Worm (Caenorhabditis elegans) whole organism, young adult: ENCODE results near the gene srp-7.

Experiments
- B0019.2 ChIP-seq: fragments of 200-800 bp; sonication (Bioruptor generic); conservative IDR thresholded peaks from 2 replicates; pipeline ENCODE4 v1.3.6; 2022; ENCODE audit warnings: missing genetic modification reagents, missing genetic modification characterization, missing compliant biosample characterization
- B0261.1 ChIP-seq: sonication (generic microtip); optimal IDR thresholded peaks from 2 replicates; lab custom pipeline; 2016; ENCODE audit warnings: mild to moderate bottlenecking, missing genetic modification characterization, moderate library complexity, missing compliant biosample characterization
- B0336.3 ChIP-seq: fragments of 200-800 bp; sonication (Bioruptor generic); IDR thresholded peaks from 2 replicates; pipeline ENCODE4 v1.3.6; 2022; ENCODE audit warnings: missing genetic modification characterization, missing compliant biosample characterization
- F23B12.7 ChIP-seq: sonication (generic microtip); optimal IDR thresholded peaks from 2 replicates; lab custom pipeline; 2017; ENCODE audit warnings: missing genetic modification characterization, mild to moderate bottlenecking, missing compliant biosample characterization, antibody characterized with exemption, moderate library complexity; ENCODE audit not compliant: insufficient read depth
- F33H1.4 ChIP-seq: fragments of 200-800 bp; sonication (Bioruptor generic); IDR thresholded peaks from 2 replicates; pipeline ENCODE4 v1.3.6; 2022; ENCODE audit warnings: missing genetic modification reagents, missing genetic modification characterization, missing compliant biosample characterization
- akir-1 ChIP-seq: fragments of 200-800 bp; sonication (Bioruptor generic); optimal IDR thresholded peaks from 2 replicates; lab custom pipeline; 2018; ENCODE audit warnings: mild to moderate bottlenecking, missing genetic modification characterization, moderate library complexity, missing compliant biosample characterization
- aptf-2 ChIP-seq: fragments of 200-800 bp; sonication (Bioruptor generic); conservative IDR thresholded peaks from 2 replicates; pipeline ENCODE4 v1.3.6; 2022; ENCODE audit warnings: missing genetic modification reagents, missing genetic modification characterization, missing compliant biosample characterization
- attf-3 ChIP-seq: fragments of 200-800 bp; sonication (Bioruptor generic); conservative IDR thresholded peaks from 2 replicates; pipeline ENCODE4 v1.3.6; 2022; ENCODE audit warnings: missing genetic modification reagents, missing genetic modification characterization, missing compliant biosample characterization
- bed-2 ChIP-seq: fragments of 200-800 bp; sonication (Bioruptor generic); IDR thresholded peaks from 2 replicates; pipeline ENCODE4 v1.3.6; 2022; ENCODE audit warnings: missing genetic modification reagents, missing genetic modification characterization, missing compliant biosample characterization
- cebp-1 ChIP-seq, 2 experiments: fragments of 200-800 bp in 1 of 2; sonication (Bioruptor generic) in 1 of 2; sonication (generic microtip) in 1 of 2; IDR thresholded peaks in 1 of 2; optimal IDR thresholded peaks in 1 of 2; 2 replicates each; pipeline versions ENCODE4 v1.3.6 to Lab custom; 2017 to 2022; ENCODE audit warnings: missing compliant biosample characterization in 2 of 2, missing genetic modification characterization in 2 of 2, mild to moderate bottlenecking in 1 of 2, missing genetic modification reagents in 1 of 2, moderate library complexity in 1 of 2
- ceh-27 ChIP-seq: fragments of 200-800 bp; sonication (Bioruptor generic); optimal IDR thresholded peaks from 2 replicates; lab custom pipeline; 2018; ENCODE audit warnings: mild to moderate bottlenecking, missing genetic modification characterization, moderate library complexity, missing compliant biosample characterization
- chd-7 ChIP-seq: sonication (generic microtip); optimal IDR thresholded peaks from 2 replicates; lab custom pipeline; 2016; ENCODE audit warnings: mild to moderate bottlenecking, missing genetic modification characterization, moderate library complexity, missing compliant biosample characterization
- dpff-1 ChIP-seq: sonication (generic microtip); optimal IDR thresholded peaks from 2 replicates; lab custom pipeline; 2017; ENCODE audit warnings: mild to moderate bottlenecking, missing genetic modification characterization, missing compliant biosample characterization
- dpl-1 ChIP-seq: fragments of 150-350 bp; optimal IDR thresholded peaks from 2 replicates; lab custom pipeline; 2014; ENCODE audit warnings: missing biosample characterization, missing genetic modification reagents, missing genetic modification characterization
- egl-18 ChIP-seq: fragments of 200-800 bp; sonication (Bioruptor generic); IDR thresholded peaks from 2 replicates; pipeline ENCODE4 v1.3.6; 2022; ENCODE audit warnings: missing genetic modification reagents, missing genetic modification characterization, missing compliant biosample characterization
- ets-4 ChIP-seq: fragments of 200-800 bp; sonication (Bioruptor generic); optimal IDR thresholded peaks from 2 replicates; lab custom pipeline; 2018; ENCODE audit warnings: mild to moderate bottlenecking, missing genetic modification characterization, missing compliant biosample characterization
- him-1 ChIP-seq: sonication (generic microtip); optimal IDR thresholded peaks from 2 replicates; lab custom pipeline; 2016; ENCODE audit warnings: missing genotype, missing genetic modification reagents, missing genetic modification characterization, missing compliant biosample characterization
- hlh-12 ChIP-seq: sonication (generic microtip); optimal IDR thresholded peaks from 2 replicates; lab custom pipeline; 2016; ENCODE audit warnings: missing genetic modification characterization, missing compliant biosample characterization
- hlh-26 ChIP-seq: fragments of 200-800 bp; sonication (Bioruptor generic); conservative IDR thresholded peaks from 2 replicates; pipeline ENCODE4 v1.3.6; 2022; ENCODE audit warnings: missing genetic modification reagents, missing genetic modification characterization, missing compliant biosample characterization
- hrde-1 ChIP-seq: sonication (generic microtip); optimal IDR thresholded peaks from 2 replicates; lab custom pipeline; 2016; ENCODE audit warnings: missing genetic modification characterization, mild to moderate bottlenecking, missing compliant biosample characterization, moderate library complexity, missing genotype, missing genetic modification reagents, borderline replicate concordance
- hsf-1 ChIP-seq: fragments of 200-800 bp; sonication (Bioruptor generic); IDR thresholded peaks from 2 replicates; pipeline ENCODE4 v1.3.6; 2022; ENCODE audit warnings: missing genetic modification reagents, missing genetic modification characterization, missing compliant biosample characterization
- lag-1 ChIP-seq: fragments of 200-800 bp; sonication (Bioruptor generic); IDR thresholded peaks from 2 replicates; pipeline ENCODE4 v1.3.6; 2022; ENCODE audit warnings: missing genetic modification reagents, missing genetic modification characterization, missing compliant biosample characterization
- lin-35 ChIP-seq, 3 experiments: fragments of 150-350 bp in 2 of 3; sonication (generic microtip) in 1 of 3; optimal IDR thresholded peaks; 2 replicates each; lab custom pipeline; 2014 to 2018; ENCODE audit warnings: missing biosample characterization in 3 of 3, missing genetic modification characterization in 3 of 3, missing genetic modification reagents in 3 of 3
- lin-40 ChIP-seq: sonication (generic microtip); optimal IDR thresholded peaks from 2 replicates; lab custom pipeline; 2016; ENCODE audit warnings: missing genetic modification characterization, mild to moderate bottlenecking, missing compliant biosample characterization, missing genotype, missing genetic modification reagents
- lsl-1 ChIP-seq: fragments of 200-800 bp; sonication (Bioruptor generic); optimal IDR thresholded peaks from 2 replicates; lab custom pipeline; 2018; ENCODE audit warnings: mild to moderate bottlenecking, missing genetic modification characterization, moderate library complexity, missing compliant biosample characterization
- madf-10 ChIP-seq: sonication (generic microtip); optimal IDR thresholded peaks from 2 replicates; lab custom pipeline; 2016; ENCODE audit warnings: mild to moderate bottlenecking, missing genetic modification characterization, missing compliant biosample characterization
- madf-8 ChIP-seq: fragments of 200-800 bp; sonication (Bioruptor generic); conservative IDR thresholded peaks from 2 replicates; pipeline ENCODE4 v1.3.6; 2022; ENCODE audit warnings: missing genetic modification reagents, missing genetic modification characterization, missing compliant biosample characterization
- mcd-1 ChIP-seq: fragments of 200-800 bp; sonication (Bioruptor generic); IDR thresholded peaks from 2 replicates; pipeline ENCODE4 v1.3.6; 2022; ENCODE audit warnings: missing genetic modification reagents, missing genetic modification characterization, missing compliant biosample characterization
- mes-4 ChIP-seq: sonication (generic microtip); optimal IDR thresholded peaks from 2 replicates; lab custom pipeline; 2016; ENCODE audit warnings: missing genotype, missing genetic modification characterization, missing compliant biosample characterization
- nhr-120 ChIP-seq: fragments of 200-800 bp; sonication (Bioruptor generic); IDR thresholded peaks from 2 replicates; pipeline ENCODE4 v1.3.6; 2022; ENCODE audit warnings: missing genetic modification characterization, missing compliant biosample characterization
- nhr-179 ChIP-seq: sonication (generic microtip); optimal IDR thresholded peaks from 2 replicates; lab custom pipeline; 2016; ENCODE audit warnings: mild to moderate bottlenecking, missing genetic modification characterization, missing compliant biosample characterization
- pha-4 ChIP-seq: fragments of 150-350 bp; sonication (generic microtip); optimal IDR thresholded peaks from 2 replicates; lab custom pipeline; 2014; ENCODE audit warnings: missing biosample characterization, missing genetic modification reagents, missing genetic modification characterization
- rec-8 ChIP-seq, 2 experiments: sonication (generic microtip); optimal IDR thresholded peaks; 2 replicates each; lab custom pipeline; 2016; ENCODE audit warnings: mild to moderate bottlenecking in 2 of 2, missing genetic modification characterization in 2 of 2, missing genetic modification reagents in 2 of 2, missing genotype in 2 of 2, missing biosample characterization in 1 of 2, missing compliant biosample characterization in 1 of 2, moderate library complexity in 1 of 2
- repo-1 ChIP-seq: sonication (generic microtip); optimal IDR thresholded peaks from 2 replicates; lab custom pipeline; 2017; ENCODE audit warnings: mild to moderate bottlenecking, missing genetic modification characterization, missing compliant biosample characterization
- snpc-1.3 ChIP-seq: sonication (generic microtip); optimal IDR thresholded peaks from 2 replicates; lab custom pipeline; 2017; ENCODE audit warnings: missing genetic modification characterization, mild to moderate bottlenecking, missing compliant biosample characterization, antibody characterized with exemption, moderate library complexity, missing genotype, missing genetic modification reagents; ENCODE audit not compliant: insufficient read depth
- tlf-1 ChIP-seq: fragments of 200-800 bp; sonication (Bioruptor generic); optimal IDR thresholded peaks from 2 replicates; lab custom pipeline; 2018; ENCODE audit warnings: mild to moderate bottlenecking, missing genetic modification characterization, missing compliant biosample characterization
- unc-62 ChIP-seq: fragments of 150-350 bp; optimal IDR thresholded peaks from 2 replicates; lab custom pipeline; 2014; ENCODE audit warnings: missing biosample characterization, missing genetic modification reagents, missing genetic modification characterization
- xnd-1 ChIP-seq: sonication (generic microtip); optimal IDR thresholded peaks from 2 replicates; lab custom pipeline; 2016; ENCODE audit warnings: missing genotype, missing genetic modification reagents, missing genetic modification characterization, missing compliant biosample characterization
- zim-3 ChIP-seq: sonication (generic microtip); optimal IDR thresholded peaks from 2 replicates; lab custom pipeline; 2017; ENCODE audit warnings: mild to moderate bottlenecking, missing genetic modification characterization, moderate library complexity, missing compliant biosample characterization
- ztf-18 ChIP-seq: sonication (generic microtip); optimal IDR thresholded peaks from 2 replicates; lab custom pipeline; 2016; ENCODE audit warnings: missing genotype, mild to moderate bottlenecking, missing genetic modification characterization, missing compliant biosample characterization
- ztf-26 ChIP-seq: sonication (generic microtip); optimal IDR thresholded peaks from 2 replicates; lab custom pipeline; 2017; ENCODE audit warnings: missing genetic modification characterization, missing compliant biosample characterization

The srp-7 gene

ce11 chrV:8178279-8178678 is 647 bp upstream of the srp-7 start:
- peak; percentile 1 for TF ChIP-seq xnd-1 (tag; lab: Kevin White, UChicago)
- TF ChIP-seq lin-35 (GFP tag; optimal IDR thresholded peaks at IDR 0.05; lab: Kevin White, UChicago): no peak
- TF ChIP-seq madf-8 (GFP tag; lab: Robert Waterston, UW): peak; percentile 43; the same call in 1 of the 2 replicates
- peak; percentile 83 for TF ChIP-seq lsl-1 (GFP tag; lab: Kevin White, UChicago)
- TF ChIP-seq madf-10: no peak
- TF ChIP-seq hsf-1: 0 out of 2 replicates have a peak, but pooled peaks have one; percentile 25
- TF ChIP-seq F33H1.4 (GFP tag; lab: Robert Waterston, UW): peak; percentile 79
- no peak for TF ChIP-seq hrde-1 (tag; lab: Kevin White, UChicago)

DNA sequence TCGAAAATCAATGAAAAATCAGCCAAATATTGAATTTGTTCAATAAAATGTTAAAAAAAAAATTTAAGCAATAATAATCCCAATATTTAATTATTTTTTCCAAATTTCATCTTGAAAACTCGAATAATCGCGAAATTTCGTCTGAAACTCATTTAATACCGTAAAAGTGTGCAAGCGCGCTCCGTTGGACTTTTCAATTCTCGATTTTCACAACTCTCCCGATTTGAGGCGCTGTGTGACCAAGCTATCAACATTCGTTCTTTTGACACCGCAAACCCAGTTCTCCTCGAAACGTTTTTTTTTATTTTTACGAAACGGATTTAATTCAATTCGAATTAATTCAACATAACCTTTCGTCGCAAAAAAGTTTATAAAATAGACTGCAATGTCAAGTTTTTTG is 1.8 kb downstream of the srp-7 start:
- TF ChIP-seq mcd-1 (GFP tag; lab: Robert Waterston, UW): peak; percentile 64; the same call in 1 of the 2 replicates

ce11 chrV:8183384-8183783 is 4.5 kb downstream of the srp-7 start, which contains the start of gene srp-8:
srp-8 (plus strand) TSS chrV:8183684.
- TF ChIP-seq hlh-26 (GFP tag; lab: Robert Waterston, UW) (no peak), cebp-1 (GFP tag; IDR thresholded peaks at IDR 0.05; lab: Robert Waterston, UW) (peak; percentile 59; the same call in 1 of the 2 replicates), cebp-1 (tag; optimal IDR thresholded peaks at IDR 0.05; lab: Kevin White, UChicago) (no peak)

DNA sequence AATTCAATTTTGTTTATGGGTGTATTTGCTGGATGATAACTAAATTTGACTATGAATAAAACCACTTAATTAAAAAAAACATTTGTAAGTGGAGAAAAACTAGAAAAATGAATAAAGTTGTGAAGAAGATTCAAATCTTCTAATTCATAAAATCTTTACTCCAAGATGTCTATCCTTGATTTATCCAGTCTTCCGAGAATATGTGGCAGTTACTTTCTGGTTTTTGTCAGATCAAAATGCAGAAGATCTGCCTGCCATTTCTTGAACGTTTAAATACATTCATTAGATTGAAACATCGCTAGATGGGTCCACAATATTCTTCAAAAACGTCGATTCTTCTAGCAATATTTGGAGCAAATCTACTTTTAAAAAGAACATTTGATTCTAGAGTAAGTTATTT is 6.8 kb downstream of the srp-7 start, which contains the start of gene F20D6.2:
Gene F20D6.2, plus strand, starts transcription at position 301 of the 400 bp plus-strand sequence.
- no peak for TF ChIP-seq mcd-1 (GFP tag; lab: Robert Waterston, UW)
- no peak for TF ChIP-seq lag-1 (GFP tag; lab: Robert Waterston, UW)
- TF ChIP-seq lin-40 (tag; lab: Kevin White, UChicago): no peak
- no peak for TF ChIP-seq chd-7 (tag; lab: Kevin White, UChicago)
- no peak for TF ChIP-seq tlf-1 (GFP tag; lab: Kevin White, UChicago)
- no peak for TF ChIP-seq ceh-27 (GFP tag; lab: Kevin White, UChicago)
- no peak for TF ChIP-seq ets-4 (GFP tag; lab: Kevin White, UChicago)
- no peak for TF ChIP-seq akir-1 (GFP tag; lab: Kevin White, UChicago)
- no peak for TF ChIP-seq dpff-1
- no peak for TF ChIP-seq B0336.3 (GFP tag; lab: Robert Waterston, UW)
- no peak for TF ChIP-seq repo-1 (tag; lab: Kevin White, UChicago)
- no peak for TF ChIP-seq aptf-2 (GFP tag; lab: Robert Waterston, UW)
- no peak for TF ChIP-seq B0261.1 (tag; lab: Kevin White, UChicago)
- TF ChIP-seq F23B12.7 (tag; lab: Kevin White, UChicago): no peak
- no peak for TF ChIP-seq ztf-18 (tag; lab: Kevin White, UChicago)
- no peak for TF ChIP-seq ztf-26
- TF ChIP-seq hlh-12 (tag; lab: Kevin White, UChicago): no peak
- no peak for TF ChIP-seq rec-8 (tag; optimal IDR thresholded peaks at IDR 0.05; lab: Kevin White, UChicago)
- TF ChIP-seq nhr-179 (tag; lab: Kevin White, UChicago): no peak
- no peak for TF ChIP-seq pha-4

ce11 chrV:8188421-8188820 is 9.5 kb downstream of the srp-7 start, which contains the start of gene F20D6.15:
F20D6.15 (minus strand) TSS chrV:8188467.
- TF ChIP-seq zim-3 (tag; lab: Kevin White, UChicago) (no peak), him-1 (tag; lab: Kevin White, UChicago) (no peak), lag-1 (GFP tag; lab: Robert Waterston, UW) (no peak), unc-62 (no peak), dpl-1 (no peak), bed-2 (no peak), snpc-1.3 (no peak), repo-1 (tag; lab: Kevin White, UChicago) (no peak), attf-3 (GFP tag; lab: Robert Waterston, UW) (no peak), egl-18 (GFP tag; lab: Robert Waterston, UW) (no peak), lsl-1 (GFP tag; lab: Kevin White, UChicago) (no peak), B0019.2 (GFP tag; lab: Robert Waterston, UW) (no peak), lin-40 (tag; lab: Kevin White, UChicago) (no peak), mes-4 (tag; lab: Kevin White, UChicago) (no peak), nhr-120 (GFP tag; lab: Robert Waterston, UW) (no peak), hsf-1 (no peak)
